Fruit fly (Drosophila melanogaster) whole organism, prepupa: Measurements from ENCODE around the gene CG11342.

Experiments used
- Blimp-1 ChIP-seq: fragments of 200-800 bp; sonication (Bioruptor generic); optimal IDR thresholded peaks from 3 replicates; lab custom pipeline; 2017; ENCODE audit warnings: missing biosample characterization, missing genetic modification characterization, mild to moderate bottlenecking, moderate library complexity, missing genetic modification reagents
- CG10631 ChIP-seq: fragments of 200-800 bp; sonication (Bioruptor generic); optimal IDR thresholded peaks from 2 replicates; lab custom pipeline; 2016; ENCODE audit warnings: missing biosample characterization, missing genetic modification characterization
- CG11294 ChIP-seq: fragments of 200-800 bp; sonication (Bioruptor generic); IDR thresholded peaks from 2 replicates; pipeline ENCODE4 v1.3.6; 2022; ENCODE audit warnings: missing biosample characterization, missing genetic modification characterization
- CG11762 ChIP-seq: fragments of 200-800 bp; sonication (Bioruptor generic); optimal IDR thresholded peaks from 3 replicates; lab custom pipeline; 2016; ENCODE audit warnings: missing biosample characterization, missing genetic modification characterization; ENCODE audit not compliant: insufficient read depth
- CG11902 ChIP-seq: fragments of 200-800 bp; sonication (Bioruptor generic); optimal IDR thresholded peaks from 3 replicates; lab custom pipeline; 2016; ENCODE audit warnings: missing biosample characterization, missing genetic modification characterization
- CG15336 ChIP-seq: fragments of 200-800 bp; sonication (Bioruptor generic); IDR thresholded peaks from 2 replicates; pipeline ENCODE4 v1.3.6; 2022; ENCODE audit warnings: missing biosample characterization, missing genetic modification characterization
- CG1621 ChIP-seq: fragments of 200-800 bp; sonication (Bioruptor generic); optimal IDR thresholded peaks from 3 replicates; lab custom pipeline; 2018; ENCODE audit warnings: missing biosample characterization, mild to moderate bottlenecking, missing genetic modification characterization
- CG16779 ChIP-seq: fragments of 200-800 bp; sonication (Bioruptor generic); optimal IDR thresholded peaks from 3 replicates; lab custom pipeline; 2017; ENCODE audit warnings: missing biosample characterization, mild to moderate bottlenecking, missing genetic modification characterization
- CG3032 ChIP-seq: fragments of 200-800 bp; optimal IDR thresholded peaks from 2 replicates; lab custom pipeline; 2019; ENCODE audit warnings: missing biosample characterization, mild to moderate bottlenecking, missing genetic modification characterization, moderate library complexity
- CG32006 ChIP-seq: fragments of 200-800 bp; sonication (Bioruptor generic); optimal IDR thresholded peaks from 3 replicates; lab custom pipeline; 2017; ENCODE audit warnings: missing biosample characterization, mild to moderate bottlenecking, missing genetic modification characterization
- CG34406 ChIP-seq: fragments of 200-800 bp; sonication (Bioruptor generic); optimal IDR thresholded peaks from 3 replicates; lab custom pipeline; 2016; ENCODE audit warnings: missing biosample characterization, missing genetic modification characterization
- CG3919 ChIP-seq: fragments of 200-800 bp; sonication (Bioruptor generic); optimal IDR thresholded peaks from 3 replicates; lab custom pipeline; 2016; ENCODE audit warnings: missing biosample characterization, missing genetic modification characterization
- CG4318 ChIP-seq: fragments of 200-800 bp; sonication (Bioruptor generic); optimal IDR thresholded peaks from 3 replicates; lab custom pipeline; 2017; ENCODE audit warnings: missing biosample characterization, mild to moderate bottlenecking, missing genetic modification characterization
- CG6163 ChIP-seq: fragments of 200-800 bp; sonication (Bioruptor generic); IDR thresholded peaks from 3 replicates; pipeline ENCODE4 v1.3.6; 2022; ENCODE audit warnings: missing biosample characterization, missing genetic modification characterization
- CG6276 ChIP-seq: fragments of 200-800 bp; sonication (Bioruptor generic); optimal IDR thresholded peaks from 2 replicates; lab custom pipeline; 2017; ENCODE audit warnings: missing biosample characterization, mild to moderate bottlenecking, missing genetic modification characterization
- CG6792 ChIP-seq: fragments of 200-800 bp; sonication (Bioruptor generic); optimal IDR thresholded peaks from 3 replicates; lab custom pipeline; 2016; ENCODE audit warnings: missing biosample characterization, missing genetic modification characterization
- CG8119 ChIP-seq: fragments of 200-800 bp; sonication (Bioruptor generic); IDR thresholded peaks from 3 replicates; pipeline ENCODE4 v1.3.6; 2022; ENCODE audit warnings: missing biosample characterization, missing genetic modification characterization
- CG9139 ChIP-seq: fragments of 200-800 bp; sonication (Bioruptor generic); optimal IDR thresholded peaks from 3 replicates; lab custom pipeline; 2017; ENCODE audit warnings: missing biosample characterization, mild to moderate bottlenecking, missing genetic modification characterization
- Eip75B ChIP-seq: fragments of 200-800 bp; sonication (Bioruptor generic); optimal IDR thresholded peaks from 3 replicates; lab custom pipeline; 2016; ENCODE audit warnings: missing biosample characterization, missing genetic modification characterization
- Eip78C ChIP-seq: fragments of 200-800 bp; sonication (Bioruptor generic); peaks from one replicate; lab custom pipeline; 2016; ENCODE audit warnings: missing biosample characterization, missing genetic modification characterization
- Eip93F ChIP-seq: fragments of 200-800 bp; sonication (Bioruptor generic); optimal IDR thresholded peaks from 2 replicates; lab custom pipeline; 2016; ENCODE audit warnings: missing biosample characterization, mild to moderate bottlenecking, missing genetic modification characterization
- Hr38 ChIP-seq: sonication (Bioruptor generic); optimal IDR thresholded peaks from 2 replicates; lab custom pipeline; 2016; ENCODE audit warnings: missing biosample characterization, missing genetic modification characterization
- Hr39 ChIP-seq: fragments of 200-800 bp; sonication (Bioruptor generic); optimal IDR thresholded peaks from 2 replicates; lab custom pipeline; 2016; ENCODE audit warnings: missing biosample characterization, missing genetic modification characterization
- Hr4 ChIP-seq: fragments of 200-800 bp; sonication (Bioruptor generic); optimal IDR thresholded peaks from 3 replicates; lab custom pipeline; 2016; ENCODE audit warnings: missing biosample characterization, missing genetic modification characterization
- Lpt ChIP-seq: fragments of 200-800 bp; sonication (Bioruptor generic); optimal IDR thresholded peaks from 3 replicates; lab custom pipeline; 2016; ENCODE audit warnings: missing biosample characterization, missing genetic modification characterization
- Met ChIP-seq: fragments of 200-800 bp; sonication (Bioruptor generic); optimal IDR thresholded peaks from 3 replicates; lab custom pipeline; 2016; ENCODE audit warnings: missing biosample characterization, missing genetic modification characterization
- OdsH ChIP-seq: fragments of 200-800 bp; sonication (Bioruptor generic); optimal IDR thresholded peaks from 3 replicates; lab custom pipeline; 2016; ENCODE audit warnings: missing biosample characterization, missing genetic modification characterization
- Sox102F ChIP-seq: fragments of 200-800 bp; sonication (Bioruptor generic); optimal IDR thresholded peaks from 2 replicates; lab custom pipeline; 2016; ENCODE audit warnings: missing biosample characterization, mild to moderate bottlenecking, missing genetic modification characterization
- Sox14 ChIP-seq: fragments of 200-800 bp; sonication (Bioruptor generic); optimal IDR thresholded peaks from 3 replicates; lab custom pipeline; 2016; ENCODE audit warnings: missing biosample characterization, missing genetic modification characterization
- achi ChIP-seq: fragments of 200-800 bp; sonication (Bioruptor generic); optimal IDR thresholded peaks from 3 replicates; lab custom pipeline; 2016; ENCODE audit warnings: missing biosample characterization, missing genetic modification characterization
- dac ChIP-seq: fragments of 200-800 bp; sonication (Bioruptor generic); optimal IDR thresholded peaks from 2 replicates; lab custom pipeline; 2017; ENCODE audit warnings: missing biosample characterization, mild to moderate bottlenecking, missing genetic modification characterization
- dsx ChIP-seq: fragments of 200-800 bp; optimal IDR thresholded peaks from 3 replicates; lab custom pipeline; 2019; ENCODE audit warnings: missing biosample characterization, mild to moderate bottlenecking, missing genetic modification characterization, moderate library complexity; ENCODE audit not compliant: poor library complexity, severe bottlenecking
- eg ChIP-seq: fragments of 200-800 bp; sonication (Bioruptor generic); IDR thresholded peaks from 3 replicates; pipeline ENCODE4 v1.3.6; 2022; ENCODE audit warnings: missing biosample characterization, missing genetic modification characterization
- esn ChIP-seq: fragments of 200-800 bp; sonication (Bioruptor generic); optimal IDR thresholded peaks from 2 replicates; lab custom pipeline; 2016; ENCODE audit warnings: missing biosample characterization, mild to moderate bottlenecking, missing genetic modification characterization, moderate library complexity
- fd85E ChIP-seq: fragments of 200-800 bp; sonication (Bioruptor generic); optimal IDR thresholded peaks from 3 replicates; lab custom pipeline; 2016; ENCODE audit warnings: missing biosample characterization, missing genetic modification characterization
- fkh ChIP-seq: fragments of 200-800 bp; sonication (Bioruptor generic); optimal IDR thresholded peaks from 3 replicates; lab custom pipeline; 2017; ENCODE audit warnings: missing biosample characterization, mild to moderate bottlenecking, missing genetic modification characterization, moderate library complexity
- net ChIP-seq: fragments of 200-800 bp; sonication (Bioruptor generic); optimal IDR thresholded peaks from 3 replicates; lab custom pipeline; 2016; ENCODE audit warnings: missing biosample characterization, missing genetic modification characterization
- pdm3 ChIP-seq: fragments of 200-800 bp; sonication (Bioruptor generic); optimal IDR thresholded peaks from 3 replicates; lab custom pipeline; 2016; ENCODE audit warnings: missing biosample characterization, missing genetic modification characterization
- salr ChIP-seq, 2 experiments: fragments of 200-800 bp; sonication (Bioruptor generic); optimal IDR thresholded peaks; 3 replicates each; lab custom pipeline; 2016 to 2018; ENCODE audit warnings: missing biosample characterization in 2 of 2, missing genetic modification characterization in 2 of 2, mild to moderate bottlenecking in 1 of 2
- spab ChIP-seq: fragments of 200-800 bp; sonication (Bioruptor generic); optimal IDR thresholded peaks from 2 replicates; lab custom pipeline; 2017; ENCODE audit warnings: missing biosample characterization, mild to moderate bottlenecking, missing genetic modification characterization, missing genetic modification reagents
- svp ChIP-seq: fragments of 200-800 bp; sonication (Bioruptor generic); peaks from one replicate; lab custom pipeline; 2016; ENCODE audit warnings: missing biosample characterization, missing genetic modification characterization
- topi ChIP-seq: fragments of 200-800 bp; sonication (Bioruptor generic); optimal IDR thresholded peaks from 3 replicates; lab custom pipeline; 2016; ENCODE audit warnings: missing biosample characterization, missing genetic modification characterization

CG11342 gene

DNA sequence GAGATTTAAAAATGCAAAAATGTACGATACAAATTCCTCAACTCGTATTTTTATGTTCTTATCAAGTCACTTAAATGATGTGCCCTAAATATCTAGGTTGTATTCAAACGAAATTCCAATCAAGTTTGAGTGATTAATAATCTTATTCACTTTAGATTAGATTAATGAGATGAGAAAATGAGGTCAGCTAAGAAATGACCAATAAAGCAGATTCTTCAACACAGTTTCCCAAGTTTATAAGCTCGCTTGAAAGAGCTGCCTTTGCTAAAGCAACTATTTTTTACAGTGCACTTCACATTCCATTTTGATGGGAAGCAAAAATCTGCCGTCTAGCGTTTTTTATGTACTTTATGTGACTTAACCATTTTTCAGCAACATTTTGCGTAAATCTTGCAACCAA is 20.9 kb downstream of the CG11342 start (continued):
- TF ChIP-seq Sox14 (GFP tag; lab: Kevin White, UChicago) = peak; percentile 55
- no peak for TF ChIP-seq CG1621 (tag; lab: Kevin White, UChicago)
- peak; percentile 46 for TF ChIP-seq CG3032 (tag; lab: Kevin White, UChicago)
- no peak for TF ChIP-seq Hr38 (GFP tag; lab: Kevin White, UChicago)
- TF ChIP-seq Met = peak; percentile 12
- TF ChIP-seq spab = peak; percentile 8
- peak; percentile 55 for TF ChIP-seq achi (GFP tag; lab: Kevin White, UChicago)
- TF ChIP-seq CG32006 (GFP tag; lab: Kevin White, UChicago) = peak; percentile 79
- no peak for TF ChIP-seq CG11902 (GFP tag; lab: Kevin White, UChicago)
- TF ChIP-seq OdsH = peak; percentile 47
- peak; percentile 29 for TF ChIP-seq Hr39 (GFP tag; lab: Kevin White, UChicago)
- TF ChIP-seq salr (GFP tag; optimal IDR thresholded peaks at IDR 0.05; lab: Kevin White, UChicago) = peak; percentile 7 to 51
- peak; percentile 62 for TF ChIP-seq CG4318 (GFP tag; lab: Kevin White, UChicago)
- peak; percentile 48 for TF ChIP-seq CG15336 (GFP tag; lab: Robert Waterston, UW)
- no peak for TF ChIP-seq Eip93F
- peak; percentile 54 for TF ChIP-seq pdm3
- TF ChIP-seq, all 60 proteins: peak for 33

- peak; percentile 82 for TF ChIP-seq svp (GFP tag; lab: Kevin White, UChicago)
- no peak for TF ChIP-seq CG3919
- TF ChIP-seq dsx (GFP tag; lab: Kevin White, UChicago) = peak; percentile 59
- TF ChIP-seq CG11762 = no peak
These were observed 26.2 kb downstream of the CG11342 start for dm6 chr3L:4341078-4341477.

- peak; percentile 91 for TF ChIP-seq svp (GFP tag; lab: Kevin White, UChicago)
- no peak for TF ChIP-seq CG11762
- no peak for TF ChIP-seq CG16779 (tag; lab: Kevin White, UChicago)
- peak; percentile 8 for TF ChIP-seq Eip78C (GFP tag; lab: Kevin White, UChicago)
These were observed 27.0 kb downstream of the CG11342 start for dm6 chr3L:4340227-4340626.

- TF ChIP-seq CG6163 (no peak; the same call in 2 of the 3 replicates), Hr4 (GFP tag; lab: Kevin White, UChicago) (peak; percentile 20), fd85E (GFP tag; lab: Kevin White, UChicago) (no peak), fkh (GFP tag; lab: Kevin White, UChicago) (no peak), CG6276 (peak; percentile 16), Eip75B (GFP tag; lab: Kevin White, UChicago) (no peak), CG32006 (GFP tag; lab: Kevin White, UChicago) (no peak), spab (no peak), Eip78C (GFP tag; lab: Kevin White, UChicago) (peak; percentile 45), eg (peak; percentile 65), CG11294 (GFP tag; lab: Robert Waterston, UW) (no peak), CG8119 (GFP tag; lab: Robert Waterston, UW) (0 out of 3 replicates have a peak, but pooled peaks have one; percentile 27), CG11902 (GFP tag; lab: Kevin White, UChicago) (no peak)
These were observed 27.7 kb downstream of the CG11342 start for dm6 chr3L:4339525-4339924.

dm6 chr3L:4336588-4336987 is 30.7 kb downstream of the CG11342 start:
- TF ChIP-seq CG32006 (GFP tag; lab: Kevin White, UChicago) = peak; percentile 64
- TF ChIP-seq pdm3 = peak; percentile 14
- no peak for TF ChIP-seq CG34406 (GFP tag; lab: Kevin White, UChicago)
- peak; percentile 11 for TF ChIP-seq Lpt (GFP tag; lab: Kevin White, UChicago)
- TF ChIP-seq CG9139 (GFP tag; lab: Kevin White, UChicago) = peak; percentile 46
- no peak for TF ChIP-seq CG10631 (GFP tag; lab: Kevin White, UChicago)
- peak; percentile 73 for TF ChIP-seq eg
- peak; percentile 10 for TF ChIP-seq Hr4 (GFP tag; lab: Kevin White, UChicago)
- TF ChIP-seq topi = no peak
- no peak for TF ChIP-seq CG6792 (GFP tag; lab: Kevin White, UChicago)
- TF ChIP-seq CG3032 (tag; lab: Kevin White, UChicago) = peak; percentile 39
- TF ChIP-seq dsx (GFP tag; lab: Kevin White, UChicago) = no peak
- TF ChIP-seq esn = no peak
- TF ChIP-seq CG11902 (GFP tag; lab: Kevin White, UChicago) = no peak
- TF ChIP-seq net (GFP tag; lab: Kevin White, UChicago) = no peak
- TF ChIP-seq CG4318 (GFP tag; lab: Kevin White, UChicago) = peak; percentile 31
- no peak for TF ChIP-seq dac
- no peak for TF ChIP-seq Eip75B (GFP tag; lab: Kevin White, UChicago)
- TF ChIP-seq salr (GFP tag; optimal IDR thresholded peaks at IDR 0.05; lab: Kevin White, UChicago) = no peak
- TF ChIP-seq Blimp-1 (GFP tag; lab: Kevin White, UChicago) = no peak
- no peak for TF ChIP-seq Sox102F (GFP tag; lab: Kevin White, UChicago)
- TF ChIP-seq CG15336 (GFP tag; lab: Robert Waterston, UW) = peak; percentile 74
- no peak for TF ChIP-seq CG1621 (tag; lab: Kevin White, UChicago)
- peak; percentile 5 for TF ChIP-seq CG16779 (tag; lab: Kevin White, UChicago)
- peak; percentile 47; the same call in 2 of the 3 replicates for TF ChIP-seq CG6163
